Fruit fly (Drosophila melanogaster) whole organism, wandering third instar larva: ENCODE results near the gene Hrb27C.

Experiments used
- Abd-B ChIP-seq: fragments of >200 bp; optimal IDR thresholded peaks from 2 replicates; lab custom pipeline; 2017; ENCODE audit warnings: missing biosample characterization, missing genetic modification characterization
- CG32264 ChIP-seq: fragments of 200-800 bp; sonication (Bioruptor generic); optimal IDR thresholded peaks from 2 replicates; lab custom pipeline; 2016; ENCODE audit warnings: missing biosample characterization, missing genetic modification characterization
- CG9705 ChIP-seq: fragments of 200-800 bp; sonication (Bioruptor generic); optimal IDR thresholded peaks from 2 replicates; lab custom pipeline; 2018; ENCODE audit warnings: missing biosample characterization, mild to moderate bottlenecking, missing genetic modification characterization
- CrebA ChIP-seq: fragments of 200-800 bp; sonication (Bioruptor generic); optimal IDR thresholded peaks from 2 replicates; lab custom pipeline; 2016; ENCODE audit warnings: missing biosample characterization, mild to moderate bottlenecking, missing genetic modification characterization, borderline replicate concordance
- Dfd ChIP-seq: fragments of >200 bp; optimal IDR thresholded peaks from 2 replicates; lab custom pipeline; 2017; ENCODE audit warnings: missing biosample characterization, missing genetic modification characterization
- Dif ChIP-seq: fragments of 200-275, 200-300 bp; sonication (Bioruptor generic); optimal IDR thresholded peaks from 2 replicates; lab custom pipeline; 2018; ENCODE audit warnings: missing biosample characterization, missing genetic modification characterization; ENCODE audit not compliant: partially characterized antibody
- GATAd ChIP-seq: sonication (Bioruptor generic); optimal IDR thresholded peaks from 2 replicates; lab custom pipeline; 2016; ENCODE audit warnings: missing biosample characterization, missing genetic modification characterization
- HLH106 ChIP-seq: fragments of 200-800 bp; optimal IDR thresholded peaks from 3 replicates; lab custom pipeline; 2019; ENCODE audit warnings: missing biosample characterization, mild to moderate bottlenecking, missing genetic modification characterization, moderate library complexity
- Hnf4 ChIP-seq: fragments of 200-800 bp; sonication (Bioruptor generic); optimal IDR thresholded peaks from 2 replicates; lab custom pipeline; 2016; ENCODE audit warnings: missing biosample characterization, mild to moderate bottlenecking, missing genetic modification characterization
- Hr78 ChIP-seq: fragments of >200 bp; optimal IDR thresholded peaks from 2 replicates; lab custom pipeline; 2017; ENCODE audit warnings: missing biosample characterization, missing genetic modification characterization
- Hr83 ChIP-seq: fragments of 200-300 bp; sonication (Bioruptor generic); optimal IDR thresholded peaks from 2 replicates; lab custom pipeline; 2016; ENCODE audit warnings: missing biosample characterization, mild to moderate bottlenecking, missing genetic modification characterization, moderate library complexity; ENCODE audit not compliant: poor library complexity, severe bottlenecking
- Jra ChIP-seq: sonication (Bioruptor generic); optimal IDR thresholded peaks from 2 replicates; lab custom pipeline; 2016; ENCODE audit warnings: missing biosample characterization, missing genetic modification characterization
- Mio ChIP-seq: sonication (Bioruptor generic); optimal IDR thresholded peaks from 2 replicates; lab custom pipeline; 2016; ENCODE audit warnings: missing biosample characterization, missing genetic modification characterization
- Myc ChIP-seq: fragments of >200 bp; optimal IDR thresholded peaks from 2 replicates; lab custom pipeline; 2017
- N ChIP-seq: fragments of >200 bp; optimal IDR thresholded peaks from 2 replicates; lab custom pipeline; 2018; ENCODE audit warnings: missing biosample characterization, missing external identifiers, missing genetic modification characterization
- OdsH ChIP-seq: fragments of 200-800 bp; sonication (Bioruptor generic); optimal IDR thresholded peaks from 2 replicates; lab custom pipeline; 2016; ENCODE audit warnings: missing biosample characterization, mild to moderate bottlenecking, missing genetic modification characterization
- Rel ChIP-seq, 2 experiments: fragments of 200-800 bp; sonication (Bioruptor generic) in 1 of 2; optimal IDR thresholded peaks; 2 replicates in 1 of 2; 3 replicates in 1 of 2; lab custom pipeline; 2016 to 2019; ENCODE audit warnings: mild to moderate bottlenecking in 2 of 2, missing biosample characterization in 2 of 2, missing genetic modification characterization in 2 of 2, moderate library complexity in 1 of 2
- Sp1 ChIP-seq: fragments of 200-800 bp; sonication (Bioruptor generic); optimal IDR thresholded peaks from 3 replicates; lab custom pipeline; 2019; ENCODE audit warnings: missing biosample characterization, mild to moderate bottlenecking, missing genetic modification characterization, moderate library complexity
- Vsx2 ChIP-seq: fragments of 200-300, 225-300 bp; sonication (Bioruptor generic); optimal IDR thresholded peaks from 2 replicates; lab custom pipeline; 2018; ENCODE audit warnings: missing biosample characterization, missing genetic modification characterization; ENCODE audit not compliant: partially characterized antibody
- br ChIP-seq: fragments of 200-800 bp; sonication (Bioruptor generic); optimal IDR thresholded peaks from 2 replicates; lab custom pipeline; 2016; ENCODE audit warnings: missing biosample characterization, missing genetic modification characterization
- brk ChIP-seq: fragments of 200-800 bp; sonication (Bioruptor generic); optimal IDR thresholded peaks from 2 replicates; lab custom pipeline; 2016; ENCODE audit warnings: missing biosample characterization, mild to moderate bottlenecking, missing genetic modification characterization
- dl ChIP-seq, 2 experiments: fragments of 175-275, 200-275 bp in 1 of 2; fragments of 200-275 bp in 1 of 2; sonication (Bioruptor generic); optimal IDR thresholded peaks; lab custom pipeline; 2018; ENCODE audit warnings: mild to moderate bottlenecking in 2 of 2, missing biosample characterization in 2 of 2, missing genetic modification characterization in 2 of 2, moderate library complexity in 2 of 2; ENCODE audit not compliant: partially characterized antibody in 2 of 2, insufficient read depth in 1 of 2
- dmrt93B ChIP-seq: fragments of 200-800 bp; sonication (Bioruptor generic); optimal IDR thresholded peaks from 2 replicates; lab custom pipeline; 2018; ENCODE audit warnings: missing biosample characterization, mild to moderate bottlenecking, missing genetic modification characterization
- dsf ChIP-seq: sonication (Bioruptor generic); optimal IDR thresholded peaks from 2 replicates; lab custom pipeline; 2016; ENCODE audit warnings: missing biosample characterization, missing genetic modification characterization, borderline replicate concordance
- ey ChIP-seq: fragments of 200-800 bp; sonication (Bioruptor generic); optimal IDR thresholded peaks from 2 replicates; lab custom pipeline; 2016; ENCODE audit warnings: missing biosample characterization, missing genetic modification characterization
- foxo ChIP-seq, 2 experiments: fragments of 200-800 bp; sonication (Bioruptor generic); optimal IDR thresholded peaks; 2 replicates in 1 of 2; 3 replicates in 1 of 2; lab custom pipeline; 2016 to 2017; ENCODE audit warnings: missing biosample characterization in 2 of 2, missing genetic modification characterization in 2 of 2
- fru ChIP-seq: fragments of 200-800 bp; sonication (Bioruptor generic); optimal IDR thresholded peaks from 3 replicates; lab custom pipeline; 2016; ENCODE audit warnings: missing biosample characterization, mild to moderate bottlenecking, missing genetic modification characterization
- h ChIP-seq: fragments of 200-800 bp; sonication (Bioruptor generic); optimal IDR thresholded peaks from 3 replicates; lab custom pipeline; 2016; ENCODE audit warnings: missing biosample characterization, mild to moderate bottlenecking, missing genetic modification characterization
- jim ChIP-seq: fragments of 175-275, 200-325 bp; sonication (Bioruptor generic); optimal IDR thresholded peaks from 2 replicates; lab custom pipeline; 2016; ENCODE audit warnings: missing biosample characterization, mild to moderate bottlenecking, missing genetic modification characterization
- lola ChIP-seq: fragments of >200 bp; optimal IDR thresholded peaks from 2 replicates; lab custom pipeline; 2017; ENCODE audit warnings: missing biosample characterization, missing genetic modification characterization
- pan ChIP-seq: fragments of >200 bp; optimal IDR thresholded peaks from 2 replicates; lab custom pipeline; 2017
- psq ChIP-seq: fragments of 200-800 bp; sonication (Bioruptor generic); optimal IDR thresholded peaks from 3 replicates; lab custom pipeline; 2017; ENCODE audit warnings: missing biosample characterization, mild to moderate bottlenecking, missing genetic modification characterization, moderate library complexity
- rgr ChIP-seq: fragments of 200-800 bp; sonication (Bioruptor generic); optimal IDR thresholded peaks from 3 replicates; lab custom pipeline; 2016; ENCODE audit warnings: missing biosample characterization, mild to moderate bottlenecking, missing genetic modification characterization
- sage ChIP-seq: fragments of 200-800 bp; sonication (Bioruptor generic); optimal IDR thresholded peaks from 2 replicates; lab custom pipeline; 2016; ENCODE audit warnings: missing biosample characterization, mild to moderate bottlenecking, missing genetic modification characterization
- sv ChIP-seq: fragments of 200-800 bp; sonication (Bioruptor generic); optimal IDR thresholded peaks from 3 replicates; lab custom pipeline; 2016; ENCODE audit warnings: missing biosample characterization, missing genetic modification characterization
- tai ChIP-seq: sonication (Bioruptor generic); optimal IDR thresholded peaks from 2 replicates; lab custom pipeline; 2016; ENCODE audit warnings: missing biosample characterization, missing genetic modification characterization
- usp ChIP-seq: fragments of >200 bp; optimal IDR thresholded peaks from 2 replicates; lab custom pipeline; 2017; ENCODE audit warnings: missing biosample characterization, missing genetic modification characterization
- woc ChIP-seq: sonication (Bioruptor generic); optimal IDR thresholded peaks from 2 replicates; lab custom pipeline; 2016; ENCODE audit warnings: missing biosample characterization, mild to moderate bottlenecking, missing genetic modification characterization

Hrb27C gene

dm6 chr2L:6964632-6965031 lies 44.1 kb downstream of the Hrb27C start:
- TF ChIP-seq psq (no peak), brk (GFP tag; lab: Kevin White, UChicago) (no peak), fru (GFP tag; lab: Kevin White, UChicago) (no peak), Vsx2 (GFP tag; lab: Kevin White, UChicago) (no peak), tai (GFP tag; lab: Kevin White, UChicago) (no peak), usp (GFP tag; lab: Kevin White, UChicago) (no peak), CG32264 (GFP tag; lab: Kevin White, UChicago) (no peak), br (GFP tag; lab: Kevin White, UChicago) (no peak), Hr78 (GFP tag; lab: Kevin White, UChicago) (no peak), OdsH (no peak), Dfd (GFP tag; lab: Kevin White, UChicago) (no peak), Mio (GFP tag; lab: Kevin White, UChicago) (no peak), Sp1 (GFP tag; lab: Kevin White, UChicago) (no peak), sv (GFP tag; lab: Kevin White, UChicago) (no peak), dsf (GFP tag; lab: Kevin White, UChicago) (no peak), Abd-B (no peak), dl (GFP tag; optimal IDR thresholded peaks at IDR 0.05; lab: Kevin White, UChicago; ENCODE audit: insufficient read depth in 1 of 2, partially characterized antibody in 2 of 2) (no peak)
- TF ChIP-seq, all 38 proteins: peak for 0

DNA sequence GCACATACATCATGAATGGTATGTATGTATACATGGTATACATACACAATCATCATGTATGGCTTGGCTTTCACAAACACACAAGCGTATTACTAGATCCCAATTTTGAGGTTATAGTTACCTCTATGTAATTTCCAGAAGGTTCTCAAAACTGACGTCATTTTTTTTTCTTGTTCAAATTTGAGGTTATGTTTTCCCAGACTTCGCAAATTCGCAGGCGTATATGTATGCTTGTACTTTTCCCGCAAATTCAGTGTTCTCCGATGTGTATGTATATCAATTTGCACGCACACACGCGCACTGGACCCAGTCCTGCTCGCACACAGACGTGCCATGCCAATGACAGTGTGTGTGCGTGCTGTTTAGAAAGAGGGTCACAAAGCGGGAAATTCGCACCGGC lies 45.8 kb downstream of the Hrb27C start:
- TF ChIP-seq GATAd (GFP tag; lab: Kevin White, UChicago) (no peak), h (GFP tag; lab: Kevin White, UChicago) (no peak), brk (GFP tag; lab: Kevin White, UChicago) (no peak), Hr78 (GFP tag; lab: Kevin White, UChicago) (no peak), pan (lab: Kevin White, UChicago) (no peak), Rel (GFP tag; optimal IDR thresholded peaks at IDR 0.05; lab: Kevin White, UChicago) (no peak), Rel (tag; optimal IDR thresholded peaks at IDR 0.05; lab: Kevin White, UChicago) (peak; percentile 37), OdsH (no peak), jim (GFP tag; lab: Kevin White, UChicago) (no peak), N (peak; percentile 31), psq (peak; percentile 11), Hnf4 (GFP tag; lab: Kevin White, UChicago) (no peak), HLH106 (tag; lab: Kevin White, UChicago) (peak; percentile 3), Sp1 (GFP tag; lab: Kevin White, UChicago) (peak; percentile 17), dmrt93B (GFP tag; lab: Kevin White, UChicago) (no peak)

dm6 chr2L:6967422-6968012 lies 47.0 kb downstream of the Hrb27C start, which contains the start of gene Sumo:
Gene Sumo (minus strand): TSS chr2L:6967644.
- TF ChIP-seq CG32264 (GFP tag; lab: Kevin White, UChicago) (no peak), fru (GFP tag; lab: Kevin White, UChicago) (no peak), rgr (GFP tag; lab: Kevin White, UChicago) (peak; percentile 22), OdsH (no peak), h (GFP tag; lab: Kevin White, UChicago) (no peak), woc (peak; percentile 47), ey (GFP tag; lab: Kevin White, UChicago) (no peak), N (no peak), dl (GFP tag; optimal IDR thresholded peaks at IDR 0.05; lab: Kevin White, UChicago; ENCODE audit: insufficient read depth in 1 of 2, partially characterized antibody in 2 of 2) (no peak), dmrt93B (GFP tag; lab: Kevin White, UChicago) (no peak), HLH106 (tag; lab: Kevin White, UChicago) (peak; percentile 11), usp (GFP tag; lab: Kevin White, UChicago) (no peak), Hr78 (GFP tag; lab: Kevin White, UChicago) (no peak), CG9705 (GFP tag; lab: Kevin White, UChicago) (no peak), Rel (GFP tag; optimal IDR thresholded peaks at IDR 0.05; lab: Kevin White, UChicago) (no peak), Rel (tag; optimal IDR thresholded peaks at IDR 0.05; lab: Kevin White, UChicago) (peak; percentile 13), tai (GFP tag; lab: Kevin White, UChicago) (no peak), brk (GFP tag; lab: Kevin White, UChicago) (no peak), sage (GFP tag; lab: Kevin White, UChicago) (no peak), Dif (GFP tag; lab: Kevin White, UChicago) (no peak), jim (GFP tag; lab: Kevin White, UChicago) (no peak), Hr83 (GFP tag; lab: Kevin White, UChicago) (peak; percentile 94), Hnf4 (GFP tag; lab: Kevin White, UChicago) (no peak), br (GFP tag; lab: Kevin White, UChicago) (no peak), psq (no peak), Abd-B (no peak), dsf (GFP tag; lab: Kevin White, UChicago) (no peak), Vsx2 (GFP tag; lab: Kevin White, UChicago) (no peak), CrebA (GFP tag; lab: Kevin White, UChicago) (no peak), Myc (lab: Kevin White, UChicago) (no peak), GATAd (GFP tag; lab: Kevin White, UChicago) (no peak), Mio (GFP tag; lab: Kevin White, UChicago) (no peak), Sp1 (GFP tag; lab: Kevin White, UChicago) (peak; percentile 21), lola (GFP tag; lab: Kevin White, UChicago) (no peak), sv (GFP tag; lab: Kevin White, UChicago) (no peak), pan (lab: Kevin White, UChicago) (no peak), Dfd (GFP tag; lab: Kevin White, UChicago) (no peak), foxo (GFP tag; optimal IDR thresholded peaks at IDR 0.05; lab: Kevin White, UChicago) (no peak), Jra (GFP tag; lab: Kevin White, UChicago) (peak; percentile 62)
